Worm (Caenorhabditis elegans): ENCODE data around the gene nhr-281.

DNA sequence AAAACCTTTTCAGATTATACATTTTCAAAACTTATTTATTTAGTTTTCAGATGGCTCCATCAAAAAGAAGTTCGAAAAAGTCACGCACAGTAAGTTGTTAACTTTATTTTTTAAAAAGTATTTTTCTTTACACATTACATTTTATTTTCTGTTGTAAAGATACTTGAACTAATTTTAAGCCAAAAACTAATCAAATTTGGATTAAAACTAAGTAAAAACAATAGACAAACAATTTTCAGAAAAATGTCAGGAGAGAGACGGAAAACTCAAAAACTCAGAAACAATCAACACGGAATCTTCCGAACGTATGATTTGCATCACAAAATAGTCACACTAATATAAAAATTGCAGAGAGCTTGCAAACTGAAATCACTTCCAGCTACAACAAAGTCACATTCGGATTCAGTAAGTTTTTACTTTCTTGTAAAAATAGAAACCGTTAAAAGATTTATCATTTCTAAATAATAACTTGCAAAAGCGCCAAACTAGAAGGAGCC, 28.7 kb upstream of the nhr-281 start, which contains the start of gene ceh-89:
- TF ChIP-seq nhr-25 (tag; optimal IDR thresholded peaks at IDR 0.05; ENCODE audit: borderline replicate concordance, insufficient read depth) = no peak
- no peak for TF ChIP-seq snpc-1.2 (GFP tag; IDR thresholded peaks at IDR 0.05)
- TF ChIP-seq nhr-6 (tag; optimal IDR thresholded peaks at IDR 0.05) = no peak
- TF ChIP-seq F37D6.2 (tag; optimal IDR thresholded peaks at IDR 0.05) = no peak
- TF ChIP-seq rbr-2 (tag; optimal IDR thresholded peaks at IDR 0.05) = no peak
- no peak for TF ChIP-seq zag-1 (tag; optimal IDR thresholded peaks at IDR 0.05)
- no peak for TF ChIP-seq nhr-76 (tag; optimal IDR thresholded peaks at IDR 0.05)
- no peak for TF ChIP-seq mdl-1 (tag; optimal IDR thresholded peaks at IDR 0.05)
- no peak for TF ChIP-seq fkh-10 (GFP tag; optimal IDR thresholded peaks at IDR 0.05)
- no peak for TF ChIP-seq unc-62 (GFP tag; optimal IDR thresholded peaks at IDR 0.05 in 1 of 2)
- TF ChIP-seq unc-62 (tag; optimal IDR thresholded peaks at IDR 0.05) = no peak
